Worm (Caenorhabditis elegans) whole organism, L4/young adult: ENCODE results near the gene F08F1.9.

Source experiments
- W03F9.2 ChIP-seq: fragments of 150-350 bp; optimal IDR thresholded peaks from 2 replicates; lab custom pipeline; 2014; ENCODE audit warnings: missing biosample characterization, missing genetic modification characterization
- him-1 ChIP-seq: sonication (generic microtip); optimal IDR thresholded peaks from 2 replicates; lab custom pipeline; 2016; ENCODE audit warnings: missing genotype, missing genetic modification reagents, missing genetic modification characterization, missing compliant biosample characterization

DNA sequence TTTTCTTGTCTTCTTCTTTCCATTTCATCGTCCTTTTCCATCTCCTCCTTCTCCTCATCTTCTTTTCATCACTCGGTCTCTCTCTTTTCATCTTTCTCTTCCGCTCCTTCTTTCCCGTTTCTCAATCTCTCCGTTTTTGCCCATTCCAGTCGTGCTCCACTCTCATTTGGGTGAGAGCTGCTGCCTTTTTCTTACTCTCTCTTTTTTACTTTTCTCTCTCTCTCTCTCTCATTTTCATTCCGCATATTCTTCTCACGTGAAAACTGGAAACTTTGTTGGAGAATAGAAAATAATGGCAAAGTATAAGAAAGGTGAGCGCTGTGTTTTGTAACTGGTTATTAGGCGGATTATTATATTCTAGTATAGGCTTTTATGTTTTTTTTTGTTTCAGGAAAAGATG is 32.3 kb downstream of the F08F1.9 start, which contains the start of gene tbc-18:
- TF ChIP-seq W03F9.2 (tag; lab: Kevin White, UChicago) (peak; percentile 53), him-1 (tag; lab: Kevin White, UChicago) (peak; percentile 50)
